Fruit fly (Drosophila melanogaster) whole organism, embryonic: ENCODE data around the gene CG43707.

Experiments
- B-H1 ChIP-seq: fragments of 200-800 bp; sonication (Bioruptor generic); IDR thresholded peaks from 3 replicates; pipeline ENCODE4 v1.3.6; 2022; ENCODE audit warnings: missing biosample characterization, missing genetic modification characterization
- Bgb ChIP-seq: fragments of 200-800 bp; sonication (Bioruptor generic); IDR thresholded peaks from 2 replicates; pipeline ENCODE4 v1.3.6; 2022; ENCODE audit warnings: missing biosample characterization, missing genetic modification characterization; ENCODE audit not compliant: partially characterized antibody
- CG12236 ChIP-seq: fragments of 200-800 bp; sonication (Bioruptor generic); optimal IDR thresholded peaks from 2 replicates; lab custom pipeline; 2016; ENCODE audit warnings: missing biosample characterization, missing genetic modification characterization
- CG12744 ChIP-seq: fragments of 200-800 bp; sonication (Bioruptor generic); optimal IDR thresholded peaks from 2 replicates; lab custom pipeline; 2016; ENCODE audit warnings: missing biosample characterization, missing genetic modification characterization
- CG12769 ChIP-seq: fragments of 200-800 bp; sonication (Bioruptor generic); optimal IDR thresholded peaks from 2 replicates; lab custom pipeline; 2019; ENCODE audit warnings: missing biosample characterization, mild to moderate bottlenecking, missing genetic modification characterization, moderate library complexity
- CG13123 ChIP-seq: fragments of 200-800 bp; sonication (Bioruptor generic); optimal IDR thresholded peaks from 2 replicates; lab custom pipeline; 2016; ENCODE audit warnings: missing biosample characterization, missing genetic modification characterization
- CG13894 ChIP-seq: fragments of 200-800 bp; sonication (Bioruptor generic); optimal IDR thresholded peaks from 3 replicates; lab custom pipeline; 2018; ENCODE audit warnings: missing biosample characterization, mild to moderate bottlenecking, missing genetic modification characterization, moderate library complexity
- CG15514 ChIP-seq: fragments of 200-800 bp; sonication (Bioruptor generic); optimal IDR thresholded peaks from 3 replicates; lab custom pipeline; 2017; ENCODE audit warnings: missing biosample characterization, missing genetic modification characterization, mild to moderate bottlenecking, moderate library complexity, missing genetic modification reagents
- CG1602 ChIP-seq: fragments of 200-800 bp; sonication (Bioruptor generic); optimal IDR thresholded peaks from 3 replicates; lab custom pipeline; 2016; ENCODE audit warnings: missing biosample characterization, missing genetic modification characterization
- CG2875 ChIP-seq: fragments of 200-800 bp; sonication (Bioruptor generic); optimal IDR thresholded peaks from 2 replicates; lab custom pipeline; 2017; ENCODE audit warnings: missing biosample characterization, mild to moderate bottlenecking, missing genetic modification characterization, missing genetic modification reagents
- CG30020 ChIP-seq: fragments of 200-800 bp; optimal IDR thresholded peaks from 2 replicates; lab custom pipeline; 2019; ENCODE audit warnings: missing biosample characterization, mild to moderate bottlenecking, missing genetic modification characterization, moderate library complexity
- CG30403 ChIP-seq: fragments of 200-800 bp; sonication (Bioruptor generic); optimal IDR thresholded peaks from 3 replicates; lab custom pipeline; 2016; ENCODE audit warnings: missing biosample characterization, missing genetic modification characterization
- CG31224 ChIP-seq: fragments of 200-800 bp; sonication (Bioruptor generic); IDR thresholded peaks from 2 replicates; pipeline ENCODE4 v1.3.6; 2022; ENCODE audit warnings: missing biosample characterization, missing genetic modification characterization
- CG3281 ChIP-seq: fragments of 200-800 bp; sonication (Bioruptor generic); optimal IDR thresholded peaks from 3 replicates; lab custom pipeline; 2017; ENCODE audit warnings: missing biosample characterization, mild to moderate bottlenecking, missing genetic modification characterization
- CG34376 ChIP-seq: fragments of 200-800 bp; sonication (Bioruptor generic); optimal IDR thresholded peaks from 2 replicates; lab custom pipeline; 2018; ENCODE audit warnings: missing biosample characterization, mild to moderate bottlenecking, missing genetic modification characterization
- CG3726 ChIP-seq: fragments of 200-800 bp; sonication (Bioruptor generic); IDR thresholded peaks from 3 replicates; pipeline ENCODE4, ENCODE4 v1.3.6; 2022; ENCODE audit warnings: missing biosample characterization, missing genetic modification characterization
- CG4360 ChIP-seq: fragments of 200-800 bp; sonication (Bioruptor generic); IDR thresholded peaks from 2 replicates; pipeline ENCODE4 v1.3.6; 2022; ENCODE audit warnings: missing biosample characterization, missing genetic modification characterization
- CG4707 ChIP-seq: fragments of 200-800 bp; sonication (Bioruptor generic); optimal IDR thresholded peaks from 2 replicates; lab custom pipeline; 2018; ENCODE audit warnings: missing biosample characterization, mild to moderate bottlenecking, missing genetic modification characterization, moderate library complexity
- CG4854 ChIP-seq: fragments of 200-800 bp; sonication (Bioruptor generic); optimal IDR thresholded peaks from 2 replicates; lab custom pipeline; 2016; ENCODE audit warnings: missing biosample characterization, missing genetic modification characterization, inconsistent platforms
- CG6272 ChIP-seq: fragments of 200-800 bp; sonication (Bioruptor generic); IDR thresholded peaks from 2 replicates; pipeline ENCODE4 v1.3.6; 2022; ENCODE audit warnings: missing biosample characterization, missing genetic modification characterization
- CG6683 ChIP-seq: fragments of 200-800 bp; sonication (Bioruptor generic); optimal IDR thresholded peaks from 2 replicates; lab custom pipeline; 2017; ENCODE audit warnings: missing biosample characterization, mild to moderate bottlenecking, missing genetic modification characterization, missing genetic modification reagents
- Hr39 ChIP-seq: fragments of >200 bp; optimal IDR thresholded peaks from 2 replicates; lab custom pipeline; 2017
- Hr51 ChIP-seq, 2 experiments: fragments of 200-800 bp; sonication (Bioruptor generic); optimal IDR thresholded peaks; 2 replicates in 1 of 2; 3 replicates in 1 of 2; lab custom pipeline; 2016 to 2018; ENCODE audit warnings: missing biosample characterization in 2 of 2, missing genetic modification characterization in 2 of 2, mild to moderate bottlenecking in 1 of 2, moderate library complexity in 1 of 2
- MBD-R2 ChIP-seq: fragments of 200-800 bp; sonication (Bioruptor generic); IDR thresholded peaks from 2 replicates; pipeline ENCODE4 v1.3.6; 2022; ENCODE audit warnings: missing biosample characterization, missing genetic modification characterization
- Med ChIP-seq: fragments of 200-800 bp; sonication (Bioruptor generic); peaks from one replicate; lab custom pipeline; 2016; ENCODE audit warnings: missing biosample characterization, missing genetic modification characterization, mild to moderate bottlenecking, inconsistent platforms, moderate library complexity
- NK7.1 ChIP-seq: fragments of 200-800 bp; sonication (Bioruptor generic); optimal IDR thresholded peaks from 3 replicates; lab custom pipeline; 2016; ENCODE audit warnings: missing biosample characterization, missing genetic modification characterization
- az2 ChIP-seq: fragments of 200-800 bp; sonication (Bioruptor generic); optimal IDR thresholded peaks from 3 replicates; lab custom pipeline; 2016; ENCODE audit warnings: missing biosample characterization, missing genetic modification characterization
- bbx ChIP-seq: fragments of 200-800 bp; sonication (Bioruptor generic); IDR thresholded peaks from 2 replicates; pipeline ENCODE4 v1.3.6; 2022; ENCODE audit warnings: missing biosample characterization, missing genetic modification characterization; ENCODE audit not compliant: partially characterized antibody
- bowl ChIP-seq: fragments of 200-800 bp; sonication (Bioruptor generic); IDR thresholded peaks from 2 replicates; pipeline ENCODE4 v1.3.6; 2022; ENCODE audit warnings: missing biosample characterization, missing genetic modification characterization
- btn ChIP-seq: fragments of 200-800 bp; sonication (Bioruptor generic); optimal IDR thresholded peaks from 2 replicates; lab custom pipeline; 2016; ENCODE audit warnings: missing biosample characterization, missing genetic modification characterization
- caup ChIP-seq: fragments of 200-800 bp; sonication (Bioruptor generic); optimal IDR thresholded peaks from 3 replicates; lab custom pipeline; 2017; ENCODE audit warnings: missing biosample characterization, mild to moderate bottlenecking, missing genetic modification characterization, moderate library complexity; ENCODE audit not compliant: severe bottlenecking
- chm ChIP-seq: fragments of 200-800 bp; sonication (Bioruptor generic); IDR thresholded peaks from 2 replicates; pipeline ENCODE4 v1.3.6; 2022; ENCODE audit warnings: missing biosample characterization, missing genetic modification characterization
- da ChIP-seq: fragments of 200-800 bp; sonication (Bioruptor generic); optimal IDR thresholded peaks from 2 replicates; lab custom pipeline; 2016; ENCODE audit warnings: missing biosample characterization, missing genetic modification characterization
- emc ChIP-seq: fragments of 200-800 bp; sonication (Bioruptor generic); optimal IDR thresholded peaks from 2 replicates; lab custom pipeline; 2016; ENCODE audit warnings: missing biosample characterization, missing genetic modification characterization
- gt ChIP-seq: fragments of 200-800 bp; sonication (Bioruptor generic); IDR thresholded peaks from 2 replicates; pipeline ENCODE4 v1.3.6; 2022; ENCODE audit warnings: missing biosample characterization, missing genetic modification characterization
- jigr1 ChIP-seq: fragments of 200-800 bp; sonication (Bioruptor generic); IDR thresholded peaks from 3 replicates; pipeline ENCODE4 v1.3.6; 2022; ENCODE audit warnings: missing biosample characterization, missing genetic modification characterization
- jing ChIP-seq: fragments of 200-800 bp; sonication (Bioruptor generic); optimal IDR thresholded peaks from 2 replicates; lab custom pipeline; 2018; ENCODE audit warnings: missing biosample characterization, mild to moderate bottlenecking, missing genetic modification characterization
- kni ChIP-seq: fragments of 200-800 bp; sonication (Bioruptor generic); optimal IDR thresholded peaks from 3 replicates; lab custom pipeline; 2017; ENCODE audit warnings: mild to moderate bottlenecking, missing biosample characterization, missing genetic modification reagents, missing genetic modification characterization
- lbe ChIP-seq: fragments of 200-800 bp; sonication (Bioruptor generic); optimal IDR thresholded peaks from 2 replicates; lab custom pipeline; 2016; ENCODE audit warnings: missing biosample characterization, mild to moderate bottlenecking, missing genetic modification characterization
- nom ChIP-seq: fragments of 200-800 bp; sonication (Bioruptor generic); optimal IDR thresholded peaks from 2 replicates; lab custom pipeline; 2017; ENCODE audit warnings: missing biosample characterization, missing genetic modification characterization, mild to moderate bottlenecking, moderate library complexity, missing genetic modification reagents
- pnt ChIP-seq: fragments of 200-800 bp; sonication (Bioruptor generic); optimal IDR thresholded peaks from 3 replicates; lab custom pipeline; 2016; ENCODE audit warnings: missing biosample characterization, missing genetic modification characterization
- salm ChIP-seq: fragments of 200-800 bp; sonication (Bioruptor generic); optimal IDR thresholded peaks from 2 replicates; lab custom pipeline; 2018; ENCODE audit warnings: missing biosample characterization, mild to moderate bottlenecking, missing genetic modification characterization
- sens ChIP-seq: fragments of 200-800 bp; sonication (Bioruptor generic); peaks from one replicate; lab custom pipeline; 2016; ENCODE audit warnings: missing biosample characterization, missing genetic modification characterization
- slou ChIP-seq: fragments of 200-800 bp; sonication (Bioruptor generic); optimal IDR thresholded peaks from 3 replicates; lab custom pipeline; 2016; ENCODE audit warnings: missing biosample characterization, missing genetic modification characterization
- slp2 ChIP-seq: fragments of 200-800 bp; sonication (Bioruptor generic); optimal IDR thresholded peaks from 2 replicates; lab custom pipeline; 2016; ENCODE audit warnings: missing biosample characterization, missing genetic modification characterization
- stc ChIP-seq: fragments of 200-800 bp; sonication (Bioruptor generic); IDR thresholded peaks from 2 replicates; pipeline ENCODE4 v1.3.6; 2022; ENCODE audit warnings: missing biosample characterization, missing genetic modification characterization
- tna ChIP-seq: fragments of 200-800 bp; sonication (Bioruptor generic); IDR thresholded peaks from 2 replicates; pipeline ENCODE4 v1.3.6; 2022; ENCODE audit warnings: missing biosample characterization, missing genetic modification characterization; ENCODE audit not compliant: partially characterized antibody
- unc-4 ChIP-seq: fragments of 200-800 bp; sonication (Bioruptor generic); IDR thresholded peaks from 2 replicates; pipeline ENCODE4 v1.3.6; 2022; ENCODE audit warnings: missing biosample characterization, missing genetic modification characterization; ENCODE audit not compliant: partially characterized antibody
- usp ChIP-seq: fragments of >200 bp; optimal IDR thresholded peaks from 2 replicates; lab custom pipeline; 2017; ENCODE audit warnings: missing biosample characterization, missing genetic modification characterization
- vnd ChIP-seq: fragments of 200-800 bp; sonication (Bioruptor generic); IDR thresholded peaks from 3 replicates; pipeline ENCODE4 v1.3.6; 2022; ENCODE audit warnings: missing biosample characterization, missing genetic modification characterization; ENCODE audit not compliant: partially characterized antibody

CG43707 gene

dm6 chr2L:3804641-3805273 is 47.7 kb downstream of the CG43707 start (continued):
- peak; percentile 98 for TF ChIP-seq pnt
- peak; percentile 97 for TF ChIP-seq B-H1
- peak; percentile 90 to 99 for TF ChIP-seq Hr51 (GFP tag; optimal IDR thresholded peaks at IDR 0.05; lab: Kevin White, UChicago)
- peak; percentile 99 for TF ChIP-seq bowl (GFP tag; lab: Robert Waterston, UW)
- peak; percentile 99 for TF ChIP-seq CG12769
- peak; percentile 100 for TF ChIP-seq Med (GFP tag; lab: Kevin White, UChicago)
- peak; percentile 96 for TF ChIP-seq CG4707 (GFP tag; lab: Kevin White, UChicago)
- peak; percentile 100 for TF ChIP-seq sens (GFP tag; lab: Kevin White, UChicago)
- peak; percentile 44 for TF ChIP-seq lbe
- TF ChIP-seq CG34376 (GFP tag; lab: Kevin White, UChicago) = peak; percentile 97
- TF ChIP-seq CG13123 = peak; percentile 92
- TF ChIP-seq CG30403 (GFP tag; lab: Kevin White, UChicago) = peak; percentile 97
- TF ChIP-seq CG2875 (GFP tag; lab: Kevin White, UChicago) = peak; percentile 98
- peak; percentile 98 for TF ChIP-seq btn
- peak; percentile 95 for TF ChIP-seq MBD-R2 (GFP tag; lab: Robert Waterston, UW)
- peak; percentile 94 for TF ChIP-seq jigr1 (GFP tag; lab: Robert Waterston, UW)
- peak; percentile 97 for TF ChIP-seq CG3281 (GFP tag; lab: Kevin White, UChicago)
- TF ChIP-seq stc (GFP tag; lab: Robert Waterston, UW) = peak; percentile 98
- peak; percentile 98 for TF ChIP-seq az2 (GFP tag; lab: Kevin White, UChicago)
- peak; percentile 85 for TF ChIP-seq CG30020 (tag; lab: Kevin White, UChicago)
- peak; percentile 98 for TF ChIP-seq nom (GFP tag; lab: Kevin White, UChicago)
- TF ChIP-seq salm = peak; percentile 99
- TF ChIP-seq unc-4 (GFP tag; lab: Robert Waterston, UW) = no peak
- TF ChIP-seq CG6683 (GFP tag; lab: Kevin White, UChicago) = peak; percentile 96
- no peak for TF ChIP-seq Hr39 (lab: Kevin White, UChicago)
- TF ChIP-seq slou (GFP tag; lab: Kevin White, UChicago) = peak; percentile 88
- TF ChIP-seq CG15514 (GFP tag; lab: Kevin White, UChicago) = peak; percentile 94
- TF ChIP-seq vnd (GFP tag; lab: Robert Waterston, UW) = no peak
- TF ChIP-seq CG6272 (GFP tag; lab: Robert Waterston, UW) = peak; percentile 93
- TF ChIP-seq NK7.1 (GFP tag; lab: Kevin White, UChicago) = peak; percentile 97
- peak; percentile 98 for TF ChIP-seq CG12236
- peak; percentile 97 for TF ChIP-seq CG13894 (tag; lab: Kevin White, UChicago)
- TF ChIP-seq CG4854 (GFP tag; lab: Kevin White, UChicago) = peak; percentile 96
- peak; percentile 98 for TF ChIP-seq kni
- TF ChIP-seq tna (GFP tag; lab: Robert Waterston, UW) = no peak
- TF ChIP-seq gt (GFP tag; lab: Robert Waterston, UW) = peak; percentile 94
- no peak for TF ChIP-seq Bgb (GFP tag; lab: Robert Waterston, UW)
- TF ChIP-seq caup = peak; percentile 98
- peak; percentile 95 for TF ChIP-seq CG3726 (GFP tag; lab: Robert Waterston, UW)
- TF ChIP-seq CG1602 = peak; percentile 95
- peak; percentile 91 for TF ChIP-seq CG12744 (GFP tag; lab: Kevin White, UChicago)
- TF ChIP-seq CG4360 (GFP tag; lab: Robert Waterston, UW) = peak; percentile 87
- TF ChIP-seq da (GFP tag; lab: Kevin White, UChicago) = peak; percentile 94
- peak; percentile 94 for TF ChIP-seq CG31224 (GFP tag; lab: Robert Waterston, UW)
- TF ChIP-seq bbx = 0 out of 2 replicates have a peak, but pooled peaks have one; percentile 10
- TF ChIP-seq emc = peak; percentile 92
- peak; percentile 98 for TF ChIP-seq slp2
- peak; percentile 98 for TF ChIP-seq chm (GFP tag; lab: Robert Waterston, UW)
- no peak for TF ChIP-seq usp (GFP tag; lab: Kevin White, UChicago)
- peak; percentile 98 for TF ChIP-seq jing
